Worm (Caenorhabditis elegans) whole organism, mixed stage, embryonic: ENCODE measurements around the gene R04E5.9.
A peak's percentile ranks its signal among the peaks of the same experiment; 100 is the strongest.

Source experiments
- M03D4.4 ChIP-seq: sonication (generic microtip); optimal IDR thresholded peaks from 2 replicates; lab custom pipeline; 2017; ENCODE audit warnings: mild to moderate bottlenecking, missing genetic modification characterization, missing compliant biosample characterization
- bed-3 ChIP-seq: fragments of 200-800 bp; sonication (Bioruptor generic); optimal IDR thresholded peaks from 3 replicates; lab custom pipeline; 2018; ENCODE audit warnings: mild to moderate bottlenecking, missing genetic modification characterization, moderate library complexity, missing compliant biosample characterization
- blmp-1 ChIP-seq: fragments of 150-350 bp; optimal IDR thresholded peaks from 2 replicates; lab custom pipeline; 2014; ENCODE audit warnings: missing biosample characterization, missing genetic modification characterization
- ceh-39 ChIP-seq: fragments of 150-350 bp; optimal IDR thresholded peaks from 2 replicates; lab custom pipeline; 2014; ENCODE audit warnings: missing biosample characterization, missing genetic modification characterization
- ceh-43 ChIP-seq: fragments of 200-800 bp; sonication (Bioruptor generic); optimal IDR thresholded peaks from 2 replicates; lab custom pipeline; 2018; ENCODE audit warnings: mild to moderate bottlenecking, missing genetic modification characterization, moderate library complexity, missing compliant biosample characterization
- ceh-83 ChIP-seq: fragments of 200-800 bp; sonication (Bioruptor generic); optimal IDR thresholded peaks from 2 replicates; lab custom pipeline; 2018; ENCODE audit warnings: mild to moderate bottlenecking, missing genetic modification characterization, missing compliant biosample characterization
- ces-1 ChIP-seq: fragments of 150-350 bp; optimal IDR thresholded peaks from 2 replicates; lab custom pipeline; 2014; ENCODE audit warnings: missing biosample characterization, missing genetic modification reagents, missing genetic modification characterization
- cnd-1 ChIP-seq: fragments of 200-800 bp; sonication (Bioruptor generic); optimal IDR thresholded peaks from 2 replicates; lab custom pipeline; 2018; ENCODE audit warnings: mild to moderate bottlenecking, missing genetic modification characterization, missing compliant biosample characterization
- drap-1 ChIP-seq: fragments of 200-800 bp; sonication (Bioruptor generic); optimal IDR thresholded peaks from 3 replicates; lab custom pipeline; 2018; ENCODE audit warnings: mild to moderate bottlenecking, missing genetic modification characterization, missing compliant biosample characterization
- elt-1 ChIP-seq: sonication (generic microtip); optimal IDR thresholded peaks from 2 replicates; lab custom pipeline; 2017; ENCODE audit warnings: missing genetic modification characterization, mild to moderate bottlenecking, missing compliant biosample characterization, antibody characterized with exemption, moderate library complexity, borderline replicate concordance; ENCODE audit not compliant: insufficient read depth
- elt-3 ChIP-seq: fragments of 150-350 bp; optimal IDR thresholded peaks from 2 replicates; lab custom pipeline; 2014; ENCODE audit warnings: missing biosample characterization, missing genetic modification characterization
- ham-2 ChIP-seq: fragments of 200-800 bp; sonication (Bioruptor generic); optimal IDR thresholded peaks from 2 replicates; lab custom pipeline; 2018; ENCODE audit warnings: mild to moderate bottlenecking, missing genetic modification characterization, missing compliant biosample characterization
- hlh-1 ChIP-seq: fragments of 150-350 bp; optimal IDR thresholded peaks from 2 replicates; lab custom pipeline; 2014; ENCODE audit warnings: missing biosample characterization, missing genetic modification reagents, missing genetic modification characterization
- lin-13 ChIP-seq: fragments of 150-350 bp; optimal IDR thresholded peaks from 2 replicates; lab custom pipeline; 2014; ENCODE audit warnings: missing biosample characterization, missing genetic modification characterization
- lin-32 ChIP-seq: fragments of 200-800 bp; sonication (Bioruptor generic); optimal IDR thresholded peaks from 2 replicates; lab custom pipeline; 2018; ENCODE audit warnings: mild to moderate bottlenecking, missing genetic modification characterization, missing compliant biosample characterization
- lsy-2 ChIP-seq: fragments of 150-350 bp; optimal IDR thresholded peaks from 2 replicates; lab custom pipeline; 2014; ENCODE audit warnings: missing biosample characterization, missing genetic modification characterization
- mab-5 ChIP-seq: fragments of 150-350 bp; optimal IDR thresholded peaks from 2 replicates; lab custom pipeline; 2014; ENCODE audit warnings: missing biosample characterization, missing genetic modification characterization
- mep-1 ChIP-seq: fragments of 150-350 bp; optimal IDR thresholded peaks from 2 replicates; lab custom pipeline; 2017; ENCODE audit warnings: missing biosample characterization, missing genetic modification reagents, missing genetic modification characterization, inconsistent platforms
- mls-2 ChIP-seq: sonication (generic microtip); optimal IDR thresholded peaks from 2 replicates; lab custom pipeline; 2016; ENCODE audit warnings: mild to moderate bottlenecking, missing genetic modification characterization, moderate library complexity, missing compliant biosample characterization
- nhr-12 ChIP-seq: fragments of 150-350 bp; optimal IDR thresholded peaks from 2 replicates; lab custom pipeline; 2014; ENCODE audit warnings: missing biosample characterization, missing genetic modification characterization
- nhr-2 ChIP-seq: fragments of 150-350 bp; optimal IDR thresholded peaks from 2 replicates; lab custom pipeline; 2014; ENCODE audit warnings: missing biosample characterization, missing genetic modification characterization
- nhr-237 ChIP-seq: fragments of 150-350 bp; optimal IDR thresholded peaks from 2 replicates; lab custom pipeline; 2014; ENCODE audit warnings: missing biosample characterization, missing genetic modification characterization
- nhr-28 ChIP-seq: fragments of 150-350 bp; optimal IDR thresholded peaks from 2 replicates; lab custom pipeline; 2014; ENCODE audit warnings: missing biosample characterization, missing genetic modification characterization
- nhr-76 ChIP-seq: sonication (generic microtip); optimal IDR thresholded peaks from 2 replicates; lab custom pipeline; 2017; ENCODE audit warnings: missing biosample characterization, missing genetic modification characterization
- pha-4 ChIP-seq: fragments of 150-350 bp; optimal IDR thresholded peaks from 2 replicates; lab custom pipeline; 2018; ENCODE audit warnings: missing biosample characterization, missing genetic modification reagents, missing genetic modification characterization
- sem-2 ChIP-seq: fragments of 200-800 bp; sonication (Bioruptor generic); optimal IDR thresholded peaks from 2 replicates; lab custom pipeline; 2018; ENCODE audit warnings: mild to moderate bottlenecking, missing genetic modification characterization, missing compliant biosample characterization
- snpc-4 ChIP-seq: fragments of 150-350 bp; optimal IDR thresholded peaks from 2 replicates; lab custom pipeline; 2014; ENCODE audit warnings: missing biosample characterization, missing genetic modification characterization
- sptf-1 ChIP-seq: sonication (generic microtip); optimal IDR thresholded peaks from 2 replicates; lab custom pipeline; 2017; ENCODE audit warnings: mild to moderate bottlenecking, missing genetic modification characterization, moderate library complexity, missing compliant biosample characterization
- tbx-8 ChIP-seq: fragments of 200-800 bp; sonication (Bioruptor generic); optimal IDR thresholded peaks from 2 replicates; lab custom pipeline; 2018; ENCODE audit warnings: mild to moderate bottlenecking, missing genetic modification characterization, moderate library complexity, missing compliant biosample characterization
- unc-120 ChIP-seq: sonication (generic microtip); optimal IDR thresholded peaks from 2 replicates; lab custom pipeline; 2017; ENCODE audit warnings: missing genetic modification characterization, missing compliant biosample characterization; ENCODE audit not compliant: poor library complexity, severe bottlenecking
- unc-39 ChIP-seq: fragments of 150-350 bp; optimal IDR thresholded peaks from 2 replicates; lab custom pipeline; 2014; ENCODE audit warnings: missing biosample characterization, missing genetic modification characterization
- unc-62 ChIP-seq: fragments of 150-350 bp; optimal IDR thresholded peaks from 2 replicates; lab custom pipeline; 2014; ENCODE audit warnings: missing biosample characterization, missing genetic modification reagents, missing genetic modification characterization
- zip-8 ChIP-seq: fragments of 150-350 bp; optimal IDR thresholded peaks from 2 replicates; lab custom pipeline; 2014; ENCODE audit warnings: missing biosample characterization, missing genetic modification characterization
- ztf-11 ChIP-seq: fragments of 150-350 bp; optimal IDR thresholded peaks from 2 replicates; lab custom pipeline; 2014; ENCODE audit warnings: missing biosample characterization, missing genetic modification characterization

The R04E5.9 gene

ce11 chrX:8824437-8824836, 13.5 kb upstream of the R04E5.9 start, which contains the start of gene ifd-1:
Gene ifd-1, minus strand, starts transcription at chrX:8824448.
- TF ChIP-seq ceh-43 (GFP tag; lab: Kevin White, UChicago), result no peak
- no peak for TF ChIP-seq nhr-12 (tag; lab: Kevin White, UChicago)
- no peak for TF ChIP-seq nhr-76 (tag; lab: Kevin White, UChicago)
- no peak for TF ChIP-seq elt-1 (tag; lab: Kevin White, UChicago)
- TF ChIP-seq drap-1, result no peak
- TF ChIP-seq, all 35 proteins: peak for 0

- TF ChIP-seq sem-2 (GFP tag; lab: Kevin White, UChicago), result no peak
- no peak for TF ChIP-seq hlh-1 (tag; lab: Kevin White, UChicago)
- TF ChIP-seq ztf-11, result no peak
- TF ChIP-seq nhr-76 (tag; lab: Kevin White, UChicago), result no peak
- TF ChIP-seq lsy-2, result no peak
- TF ChIP-seq ces-1 (GFP tag; lab: Kevin White, UChicago), result no peak
- no peak for TF ChIP-seq unc-39 (tag; lab: Kevin White, UChicago)
- no peak for TF ChIP-seq lin-13 (tag; lab: Kevin White, UChicago)
- no peak for TF ChIP-seq nhr-28 (tag; lab: Kevin White, UChicago)
- no peak for TF ChIP-seq lin-32 (GFP tag; lab: Kevin White, UChicago)
- TF ChIP-seq ham-2, result no peak
- no peak for TF ChIP-seq nhr-237
- TF ChIP-seq mep-1 (tag; lab: Kevin White, UChicago), result no peak
- no peak for TF ChIP-seq cnd-1 (tag; lab: Kevin White, UChicago)
- no peak for TF ChIP-seq snpc-4 (tag; lab: Kevin White, UChicago)
- no peak for TF ChIP-seq elt-3 (tag; lab: Kevin White, UChicago)
- no peak for TF ChIP-seq ceh-43 (GFP tag; lab: Kevin White, UChicago)
- TF ChIP-seq elt-1 (tag; lab: Kevin White, UChicago), result no peak
- TF ChIP-seq drap-1, result no peak
Observed at ce11 chrX:8820643-8821042, 9.7 kb upstream of the R04E5.9 start.

DNA sequence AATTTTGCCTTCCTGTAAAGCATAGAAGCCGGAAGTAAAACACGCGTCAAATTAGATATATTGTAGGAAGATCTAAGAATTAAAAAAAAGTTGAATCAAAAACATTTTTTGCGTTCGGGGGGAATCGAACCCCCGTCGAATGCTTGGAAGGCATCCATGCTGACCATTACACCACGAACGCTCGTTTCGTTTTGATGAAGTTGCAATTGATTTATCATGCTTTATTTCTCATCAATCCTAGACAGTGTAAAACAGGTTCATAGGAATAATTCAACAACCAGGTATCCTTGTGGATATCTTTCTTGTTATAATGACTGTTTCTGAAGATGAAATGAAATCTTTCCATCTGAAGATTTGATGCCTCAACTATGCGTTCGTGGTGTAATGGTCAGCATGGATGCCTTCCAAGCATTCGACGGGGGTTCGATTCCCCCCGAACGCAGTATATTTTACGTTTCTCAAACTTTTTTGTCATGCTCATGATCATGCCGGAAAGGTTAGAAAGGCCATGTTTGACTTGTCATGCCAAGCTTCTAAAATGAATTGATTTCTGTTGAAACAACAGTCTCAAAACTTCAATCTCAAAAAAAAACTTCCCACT, 9.0 kb upstream of the R04E5.9 start:
- TF ChIP-seq bed-3 (GFP tag; lab: Kevin White, UChicago), result no peak
- TF ChIP-seq nhr-28 (tag; lab: Kevin White, UChicago), result no peak
- no peak for TF ChIP-seq unc-120
- TF ChIP-seq nhr-2 (tag; lab: Kevin White, UChicago), result no peak
- no peak for TF ChIP-seq hlh-1 (tag; lab: Kevin White, UChicago)
- no peak for TF ChIP-seq cnd-1 (tag; lab: Kevin White, UChicago)
- TF ChIP-seq mls-2 (tag; lab: Kevin White, UChicago), result no peak
- no peak for TF ChIP-seq ceh-43 (GFP tag; lab: Kevin White, UChicago)
- TF ChIP-seq pha-4 (tag; lab: Kevin White, UChicago), result no peak
- TF ChIP-seq ceh-83 (GFP tag; lab: Kevin White, UChicago), result no peak
- TF ChIP-seq snpc-4 (tag; lab: Kevin White, UChicago), result no peak
- TF ChIP-seq lin-13 (tag; lab: Kevin White, UChicago), result no peak
- no peak for TF ChIP-seq nhr-76 (tag; lab: Kevin White, UChicago)
- TF ChIP-seq ham-2, result no peak

- TF ChIP-seq sptf-1 (tag; lab: Kevin White, UChicago), result peak; percentile 48
- no peak for TF ChIP-seq zip-8
- no peak for TF ChIP-seq ceh-43 (GFP tag; lab: Kevin White, UChicago)
- peak; percentile 17 for TF ChIP-seq lin-32 (GFP tag; lab: Kevin White, UChicago)
- no peak for TF ChIP-seq bed-3 (GFP tag; lab: Kevin White, UChicago)
- no peak for TF ChIP-seq nhr-12 (tag; lab: Kevin White, UChicago)
- TF ChIP-seq cnd-1 (tag; lab: Kevin White, UChicago), result peak; percentile 38
- no peak for TF ChIP-seq blmp-1 (tag; lab: Kevin White, UChicago)
- TF ChIP-seq ceh-83 (GFP tag; lab: Kevin White, UChicago), result peak; percentile 46
- TF ChIP-seq unc-120, result no peak
- peak; percentile 9 for TF ChIP-seq mls-2 (tag; lab: Kevin White, UChicago)
- no peak for TF ChIP-seq ceh-39
- no peak for TF ChIP-seq elt-3 (tag; lab: Kevin White, UChicago)
- TF ChIP-seq nhr-76 (tag; lab: Kevin White, UChicago), result no peak
- no peak for TF ChIP-seq unc-39 (tag; lab: Kevin White, UChicago)
- TF ChIP-seq ztf-11, result no peak
- TF ChIP-seq M03D4.4 (tag; lab: Kevin White, UChicago), result peak; percentile 34
- TF ChIP-seq sem-2 (GFP tag; lab: Kevin White, UChicago), result peak; percentile 50
- no peak for TF ChIP-seq snpc-4 (tag; lab: Kevin White, UChicago)
- TF ChIP-seq pha-4 (tag; lab: Kevin White, UChicago), result peak; percentile 71
- TF ChIP-seq mab-5, result no peak
- TF ChIP-seq unc-62 (GFP tag; lab: Kevin White, UChicago), result no peak
- TF ChIP-seq hlh-1 (tag; lab: Kevin White, UChicago), result no peak
- peak; percentile 20 for TF ChIP-seq tbx-8 (GFP tag; lab: Kevin White, UChicago)
- TF ChIP-seq drap-1, result peak; percentile 50
- TF ChIP-seq nhr-28 (tag; lab: Kevin White, UChicago), result no peak
- TF ChIP-seq lin-13 (tag; lab: Kevin White, UChicago), result no peak
- TF ChIP-seq nhr-237, result no peak
Observed at ce11 chrX:8817929-8818328, 7.0 kb upstream of the R04E5.9 start.
